Fruit fly (Drosophila melanogaster) whole organism, embryonic: ENCODE measurements around the gene CG10011.
A peak's percentile ranks its signal among the peaks of the same experiment; 100 is the strongest.

Experiments
- Adf1 ChIP-seq: fragments of 200-800 bp; sonication (Bioruptor generic); IDR thresholded peaks from 2 replicates; pipeline ENCODE4 v1.3.6; 2022; ENCODE audit warnings: missing biosample characterization, missing genetic modification characterization
- CG10959 ChIP-seq: fragments of 200-800 bp; sonication (Bioruptor generic); IDR thresholded peaks from 2 replicates; pipeline ENCODE4 v1.3.6; 2022; ENCODE audit warnings: missing biosample characterization, missing genetic modification characterization
- CG11085 ChIP-seq: fragments of 200-800 bp; sonication (Bioruptor generic); IDR thresholded peaks from 2 replicates; pipeline ENCODE4 v1.3.6; 2022; ENCODE audit warnings: missing biosample characterization, missing genetic modification characterization
- CG11504 ChIP-seq: fragments of 200-800 bp; sonication (Bioruptor generic); optimal IDR thresholded peaks from 3 replicates; lab custom pipeline; 2019; ENCODE audit warnings: missing biosample characterization, mild to moderate bottlenecking, missing genetic modification characterization, moderate library complexity
- CG12104 ChIP-seq: fragments of 200-800 bp; sonication (Bioruptor generic); optimal IDR thresholded peaks from 3 replicates; lab custom pipeline; 2016; ENCODE audit warnings: missing biosample characterization, missing genetic modification characterization
- CG14441 ChIP-seq: fragments of 200-800 bp; sonication (Bioruptor generic); IDR thresholded peaks from 2 replicates; pipeline ENCODE4 v1.3.6; 2022; ENCODE audit warnings: missing biosample characterization, missing genetic modification characterization
- CG1529 ChIP-seq: fragments of 200-800 bp; sonication (Bioruptor generic); optimal IDR thresholded peaks from 3 replicates; lab custom pipeline; 2018; ENCODE audit warnings: missing biosample characterization, missing genetic modification characterization
- CG1647 ChIP-seq: fragments of 200-800 bp; sonication (Bioruptor generic); optimal IDR thresholded peaks from 3 replicates; lab custom pipeline; 2016; ENCODE audit warnings: missing biosample characterization, missing genetic modification characterization
- CG16815 ChIP-seq: fragments of 200-800 bp; sonication (Bioruptor generic); optimal IDR thresholded peaks from 3 replicates; lab custom pipeline; 2017; ENCODE audit warnings: missing biosample characterization, mild to moderate bottlenecking, missing genetic modification characterization
- CG17612 ChIP-seq: fragments of 200-800 bp; sonication (Bioruptor generic); IDR thresholded peaks from 2 replicates; pipeline ENCODE4 v1.3.6; 2022; ENCODE audit warnings: missing biosample characterization, missing genetic modification characterization
- CG30403 ChIP-seq: fragments of 200-800 bp; sonication (Bioruptor generic); optimal IDR thresholded peaks from 3 replicates; lab custom pipeline; 2016; ENCODE audit warnings: missing biosample characterization, missing genetic modification characterization
- CG31365 ChIP-seq: fragments of 200-800 bp; sonication (Bioruptor generic); optimal IDR thresholded peaks from 2 replicates; lab custom pipeline; 2018; ENCODE audit warnings: missing biosample characterization, mild to moderate bottlenecking, missing genetic modification characterization
- CG31388 ChIP-seq: fragments of 200-800 bp; sonication (Bioruptor generic); optimal IDR thresholded peaks from 2 replicates; lab custom pipeline; 2016; ENCODE audit warnings: missing biosample characterization, missing genetic modification characterization
- CG43689 ChIP-seq: fragments of 200-800 bp; sonication (Bioruptor generic); IDR thresholded peaks from 2 replicates; pipeline ENCODE4 v1.3.6; 2022; ENCODE audit warnings: missing biosample characterization, missing genetic modification characterization
- CG6683 ChIP-seq: fragments of 200-800 bp; sonication (Bioruptor generic); optimal IDR thresholded peaks from 2 replicates; lab custom pipeline; 2017; ENCODE audit warnings: missing biosample characterization, mild to moderate bottlenecking, missing genetic modification characterization, missing genetic modification reagents
- CG7357 ChIP-seq: fragments of 200-800 bp; sonication (Bioruptor generic); IDR thresholded peaks from 3 replicates; pipeline ENCODE4 v1.3.6; 2022; ENCODE audit warnings: missing biosample characterization, missing genetic modification characterization
- CG8944 ChIP-seq: fragments of 200-800 bp; sonication (Bioruptor generic); optimal IDR thresholded peaks from 3 replicates; lab custom pipeline; 2016; ENCODE audit warnings: missing biosample characterization, missing genetic modification characterization
- CG9437 ChIP-seq: fragments of 200-800 bp; sonication (Bioruptor generic); optimal IDR thresholded peaks from 2 replicates; lab custom pipeline; 2018; ENCODE audit warnings: missing biosample characterization, mild to moderate bottlenecking, missing genetic modification characterization
- CoRest ChIP-seq: fragments of 200-800 bp; sonication (Bioruptor generic); optimal IDR thresholded peaks from 3 replicates; lab custom pipeline; 2018; ENCODE audit warnings: missing biosample characterization, mild to moderate bottlenecking, missing genetic modification characterization, moderate library complexity
- D19B ChIP-seq: fragments of 200-800 bp; sonication (Bioruptor generic); optimal IDR thresholded peaks from 2 replicates; lab custom pipeline; 2017; ENCODE audit warnings: missing biosample characterization, mild to moderate bottlenecking, missing genetic modification characterization
- E2f2 ChIP-seq: fragments of 200-800 bp; sonication (Bioruptor generic); IDR thresholded peaks from 2 replicates; pipeline ENCODE4 v1.3.6; 2022; ENCODE audit warnings: missing biosample characterization, missing genetic modification characterization
- ERR ChIP-seq: fragments of 200-800 bp; sonication (Bioruptor generic); optimal IDR thresholded peaks from 2 replicates; lab custom pipeline; 2016; ENCODE audit warnings: missing biosample characterization, missing genetic modification characterization
- Elba2 ChIP-seq: fragments of 200-800 bp; sonication (Bioruptor generic); optimal IDR thresholded peaks from 3 replicates; lab custom pipeline; 2016; ENCODE audit warnings: missing biosample characterization, missing genetic modification characterization
- Fer3 ChIP-seq: fragments of 200-800 bp; sonication (Bioruptor generic); optimal IDR thresholded peaks from 2 replicates; lab custom pipeline; 2018; ENCODE audit warnings: missing biosample characterization, mild to moderate bottlenecking, missing genetic modification characterization, moderate library complexity
- Gug ChIP-seq: fragments of 200-800 bp; sonication (Bioruptor generic); IDR thresholded peaks from 4 replicates; pipeline ENCODE4 v1.3.6; 2022; ENCODE audit warnings: missing biosample characterization, missing genetic modification characterization
- Hr51 ChIP-seq, 2 experiments: fragments of 200-800 bp; sonication (Bioruptor generic); optimal IDR thresholded peaks; 2 replicates in 1 of 2; 3 replicates in 1 of 2; lab custom pipeline; 2016 to 2018; ENCODE audit warnings: missing biosample characterization in 2 of 2, missing genetic modification characterization in 2 of 2, mild to moderate bottlenecking in 1 of 2, moderate library complexity in 1 of 2
- Lpt ChIP-seq: fragments of >200 bp; optimal IDR thresholded peaks from 2 replicates; lab custom pipeline; 2018; ENCODE audit warnings: missing biosample characterization, missing genetic modification characterization
- MESR4 ChIP-seq: fragments of 200-800 bp; sonication (Bioruptor generic); optimal IDR thresholded peaks from 2 replicates; lab custom pipeline; 2018; ENCODE audit warnings: missing biosample characterization, mild to moderate bottlenecking, missing genetic modification characterization, moderate library complexity
- Med ChIP-seq: fragments of 200-800 bp; sonication (Bioruptor generic); peaks from one replicate; lab custom pipeline; 2016; ENCODE audit warnings: missing biosample characterization, missing genetic modification characterization, mild to moderate bottlenecking, inconsistent platforms, moderate library complexity
- NC2α ChIP-seq: fragments of 200-800 bp; sonication (Bioruptor generic); optimal IDR thresholded peaks from 2 replicates; lab custom pipeline; 2016; ENCODE audit warnings: missing biosample characterization, missing genetic modification characterization
- NC2β ChIP-seq: fragments of 200-800 bp; sonication (Bioruptor generic); optimal IDR thresholded peaks from 2 replicates; lab custom pipeline; 2016; ENCODE audit warnings: missing biosample characterization, missing genetic modification characterization
- NFAT ChIP-seq: fragments of 200-800 bp; sonication (Bioruptor generic); IDR thresholded peaks from 2 replicates; pipeline ENCODE4 v1.3.6; 2022; ENCODE audit warnings: missing biosample characterization, missing genetic modification characterization
- Oli ChIP-seq: fragments of 200-800 bp; sonication (Bioruptor generic); optimal IDR thresholded peaks from 2 replicates; lab custom pipeline; 2018; ENCODE audit warnings: missing biosample characterization, mild to moderate bottlenecking, missing genetic modification characterization, moderate library complexity
- Ptx1 ChIP-seq: fragments of 200-800 bp; sonication (Bioruptor generic); IDR thresholded peaks from 2 replicates; pipeline ENCODE4 v1.3.6; 2022; ENCODE audit warnings: missing biosample characterization, missing genetic modification characterization
- Trl ChIP-seq, 3 experiments: fragments of >200 bp in 2 of 3; fragments of 200-800 bp in 1 of 3; sonication (Bioruptor generic) in 1 of 3; optimal IDR thresholded peaks; 2 replicates in 1 of 3; 3 replicates in 2 of 3; lab custom pipeline; 2016 to 2017; ENCODE audit warnings: missing biosample characterization in 1 of 3, missing genetic modification characterization in 1 of 3
- bab2 ChIP-seq: fragments of 200-800 bp; sonication (Bioruptor generic); optimal IDR thresholded peaks from 2 replicates; lab custom pipeline; 2016; ENCODE audit warnings: missing biosample characterization, missing genetic modification characterization
- bcd ChIP-seq: fragments of 200-800 bp; sonication (Bioruptor generic); optimal IDR thresholded peaks from 2 replicates; lab custom pipeline; 2017; ENCODE audit warnings: missing biosample characterization, mild to moderate bottlenecking, missing genetic modification characterization
- bsh ChIP-seq, 2 experiments: fragments of 200-800 bp; sonication (Bioruptor generic); optimal IDR thresholded peaks; 2 replicates each; lab custom pipeline; 2017 to 2018; ENCODE audit warnings: mild to moderate bottlenecking in 2 of 2, missing biosample characterization in 2 of 2, missing genetic modification characterization in 2 of 2, moderate library complexity in 1 of 2
- dan ChIP-seq: fragments of 200-800 bp; sonication (Bioruptor generic); IDR thresholded peaks from 2 replicates; pipeline ENCODE4 v1.3.6; 2022; ENCODE audit warnings: missing biosample characterization, missing genetic modification characterization
- en ChIP-seq: fragments of 200-800 bp; sonication (Bioruptor generic); optimal IDR thresholded peaks from 2 replicates; lab custom pipeline; 2016; ENCODE audit warnings: missing biosample characterization, missing genetic modification characterization
- gsb ChIP-seq: fragments of 200-800 bp; sonication (Bioruptor generic); IDR thresholded peaks from 2 replicates; pipeline ENCODE4 v1.3.6; 2022; ENCODE audit warnings: missing biosample characterization, missing genetic modification characterization
- ham ChIP-seq: fragments of 200-800 bp; sonication (Bioruptor generic); IDR thresholded peaks from 2 replicates; pipeline ENCODE4 v1.3.6; 2022; ENCODE audit warnings: missing biosample characterization, missing genetic modification characterization
- jumu ChIP-seq: fragments of 200-800 bp; sonication (Bioruptor generic); optimal IDR thresholded peaks from 3 replicates; lab custom pipeline; 2016; ENCODE audit warnings: missing biosample characterization, missing genetic modification characterization
- pros ChIP-seq: fragments of 200-800 bp; sonication (Bioruptor generic); optimal IDR thresholded peaks from 3 replicates; lab custom pipeline; 2019; ENCODE audit warnings: missing biosample characterization, mild to moderate bottlenecking, missing genetic modification characterization, moderate library complexity
- ro ChIP-seq: fragments of 200-800 bp; sonication (Bioruptor generic); IDR thresholded peaks from 2 replicates; pipeline ENCODE4 v1.3.6; 2022; ENCODE audit warnings: missing biosample characterization, missing genetic modification characterization
- sd ChIP-seq: fragments of 200-800 bp; sonication (Bioruptor generic); optimal IDR thresholded peaks from 3 replicates; lab custom pipeline; 2018; ENCODE audit warnings: missing biosample characterization, mild to moderate bottlenecking, missing genetic modification characterization, moderate library complexity
- slbo ChIP-seq: fragments of 200-800 bp; sonication (Bioruptor generic); IDR thresholded peaks from 2 replicates; pipeline ENCODE4 v1.3.6; 2022; ENCODE audit warnings: missing biosample characterization, missing genetic modification characterization
- so ChIP-seq: fragments of 200-800 bp; sonication (Bioruptor generic); IDR thresholded peaks from 3 replicates; pipeline ENCODE4 v1.3.6; 2022; ENCODE audit warnings: missing biosample characterization, missing genetic modification characterization
- sob ChIP-seq: fragments of 200-800 bp; sonication (Bioruptor generic); IDR thresholded peaks from 2 replicates; pipeline ENCODE4 v1.3.6; 2022; ENCODE audit warnings: missing biosample characterization, missing genetic modification characterization
- tgo ChIP-seq: fragments of 200-800 bp; sonication (Bioruptor generic); IDR thresholded peaks from 3 replicates; pipeline ENCODE4 v1.3.6; 2022; ENCODE audit warnings: missing biosample characterization, missing genetic modification characterization
- tna ChIP-seq: fragments of 200-800 bp; sonication (Bioruptor generic); IDR thresholded peaks from 2 replicates; pipeline ENCODE4 v1.3.6; 2022; ENCODE audit warnings: missing biosample characterization, missing genetic modification characterization; ENCODE audit not compliant: partially characterized antibody
- unpg ChIP-seq: fragments of 200-800 bp; sonication (Bioruptor generic); optimal IDR thresholded peaks from 3 replicates; lab custom pipeline; 2018; ENCODE audit warnings: missing biosample characterization, mild to moderate bottlenecking, missing genetic modification characterization, moderate library complexity

CG10011 gene

DNA sequence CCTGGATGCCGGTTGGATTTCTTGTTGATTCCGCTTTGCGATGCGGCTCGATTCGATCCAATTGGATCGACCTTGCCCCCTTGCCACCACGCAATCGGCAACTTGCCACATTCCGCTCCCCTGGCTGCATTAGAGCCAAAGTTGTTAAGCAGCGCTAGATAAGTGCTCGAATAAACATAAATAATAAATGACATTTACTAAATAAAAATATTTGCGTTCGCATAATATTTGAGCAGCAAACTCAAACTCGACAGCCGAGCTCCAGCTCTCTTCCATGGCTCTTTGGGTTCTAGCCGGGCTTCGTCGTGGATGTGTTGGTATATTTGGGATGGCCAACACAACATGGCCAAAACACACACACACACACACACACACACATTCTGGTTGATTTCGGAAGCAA is 64.1 kb downstream of the CG10011 start (continued):
- TF ChIP-seq E2f2 (GFP tag; lab: Robert Waterston, UW): no peak
- TF ChIP-seq CG17612 (GFP tag; lab: Robert Waterston, UW): no peak
- no peak for TF ChIP-seq Ptx1
- no peak for TF ChIP-seq CG8944
- TF ChIP-seq so: no peak
- no peak for TF ChIP-seq sob (GFP tag; lab: Robert Waterston, UW)
- TF ChIP-seq bcd (GFP tag; lab: Kevin White, UChicago): peak; percentile 3
- no peak for TF ChIP-seq NFAT (GFP tag; lab: Robert Waterston, UW)
- no peak for TF ChIP-seq jumu (GFP tag; lab: Kevin White, UChicago)
- no peak for TF ChIP-seq slbo (GFP tag; lab: Robert Waterston, UW)
- no peak for TF ChIP-seq en (GFP tag; lab: Kevin White, UChicago)
- TF ChIP-seq ERR (GFP tag; lab: Kevin White, UChicago): no peak
- peak; percentile 19 for TF ChIP-seq D19B (GFP tag; lab: Kevin White, UChicago)
- TF ChIP-seq Lpt (GFP tag; lab: Kevin White, UChicago): no peak
- peak; percentile 45 for TF ChIP-seq Fer3 (tag; lab: Kevin White, UChicago)
- TF ChIP-seq Elba2 (GFP tag; lab: Kevin White, UChicago): no peak
- TF ChIP-seq CG1529 (GFP tag; lab: Kevin White, UChicago): peak; percentile 51
- no peak for TF ChIP-seq CG9437 (GFP tag; lab: Kevin White, UChicago)
- TF ChIP-seq pros: no peak
- no peak for TF ChIP-seq Trl (optimal IDR thresholded peaks at IDR 0.05; lab: Kevin White, UChicago)
- no peak for TF ChIP-seq Trl (GFP tag; optimal IDR thresholded peaks at IDR 0.05; lab: Kevin White, UChicago)
- TF ChIP-seq Gug (GFP tag; lab: Robert Waterston, UW): no peak
- no peak for TF ChIP-seq Hr51 (GFP tag; optimal IDR thresholded peaks at IDR 0.05; lab: Kevin White, UChicago)
- no peak for TF ChIP-seq CG43689 (GFP tag; lab: Robert Waterston, UW)
- no peak for TF ChIP-seq Adf1 (GFP tag; lab: Robert Waterston, UW)
- no peak for TF ChIP-seq sd
- no peak for TF ChIP-seq ro
- TF ChIP-seq CG31388: no peak
- no peak for TF ChIP-seq CG7357 (GFP tag; lab: Robert Waterston, UW)
- no peak for TF ChIP-seq CG14441 (GFP tag; lab: Robert Waterston, UW)
- no peak for TF ChIP-seq tna (GFP tag; lab: Robert Waterston, UW)
- TF ChIP-seq bab2 (GFP tag; lab: Kevin White, UChicago): no peak
- no peak for TF ChIP-seq CG30403
- peak; percentile 87 for TF ChIP-seq Med (GFP tag; lab: Kevin White, UChicago)
- no peak for TF ChIP-seq CG10959 (GFP tag; lab: Robert Waterston, UW)
- peak; percentile 21 for TF ChIP-seq CG31365 (tag; lab: Kevin White, UChicago)
- peak; percentile 44 for TF ChIP-seq CoRest
- no peak for TF ChIP-seq tgo (GFP tag; lab: Robert Waterston, UW)
- TF ChIP-seq unpg (GFP tag; lab: Kevin White, UChicago): peak; percentile 65
- no peak for TF ChIP-seq gsb (GFP tag; lab: Robert Waterston, UW)
- TF ChIP-seq NC2β (GFP tag; lab: Kevin White, UChicago): no peak
- no peak for TF ChIP-seq ham
- peak; percentile 9 for TF ChIP-seq CG6683 (GFP tag; lab: Kevin White, UChicago)
- peak; percentile 52 for TF ChIP-seq CG11504
- no peak for TF ChIP-seq dan (GFP tag; lab: Robert Waterston, UW)
- TF ChIP-seq MESR4: no peak
- TF ChIP-seq NC2α (GFP tag; lab: Kevin White, UChicago): no peak
- peak in 1 of 2 experiments; percentile 64 for TF ChIP-seq bsh (GFP tag; optimal IDR thresholded peaks at IDR 0.05; lab: Kevin White, UChicago)
- TF ChIP-seq Oli (tag; lab: Kevin White, UChicago): peak; percentile 55
- no peak for TF ChIP-seq CG12104
- TF ChIP-seq CG11085 (GFP tag; lab: Robert Waterston, UW): no peak
- no peak for TF ChIP-seq CG1647
- TF ChIP-seq CG16815 (GFP tag; lab: Kevin White, UChicago): no peak
